Fruit fly (Drosophila melanogaster) whole organism, embryonic: Measurements from ENCODE around the gene Cbp20.
A peak's percentile ranks its signal among the peaks of the same experiment; 100 is the strongest.

Experiments
- Atf-2 ChIP-seq: fragments of 200-800 bp; sonication (Bioruptor generic); optimal IDR thresholded peaks from 2 replicates; lab custom pipeline; 2016; ENCODE audit warnings: missing biosample characterization, missing genetic modification characterization
- Awh ChIP-seq: fragments of 200-800 bp; sonication (Bioruptor generic); IDR thresholded peaks from 2 replicates; pipeline ENCODE4, ENCODE4 v1.3.6; 2022; ENCODE audit warnings: missing biosample characterization, missing genetic modification characterization
- CG13123 ChIP-seq: fragments of 200-800 bp; sonication (Bioruptor generic); optimal IDR thresholded peaks from 2 replicates; lab custom pipeline; 2016; ENCODE audit warnings: missing biosample characterization, missing genetic modification characterization
- CG14710 ChIP-seq: fragments of 200-800 bp; sonication (Bioruptor generic); optimal IDR thresholded peaks from 3 replicates; lab custom pipeline; 2019; ENCODE audit warnings: missing biosample characterization, mild to moderate bottlenecking, missing genetic modification characterization, moderate library complexity
- CG16863 ChIP-seq: fragments of 200-800 bp; sonication (Bioruptor generic); optimal IDR thresholded peaks from 3 replicates; lab custom pipeline; 2016; ENCODE audit warnings: missing biosample characterization, missing genetic modification characterization
- CG17385 ChIP-seq: fragments of 200-800 bp; sonication (Bioruptor generic); optimal IDR thresholded peaks from 3 replicates; lab custom pipeline; 2018; ENCODE audit warnings: missing biosample characterization, mild to moderate bottlenecking, missing genetic modification characterization
- CG2120 ChIP-seq: fragments of 200-800 bp; sonication (Bioruptor generic); optimal IDR thresholded peaks from 3 replicates; lab custom pipeline; 2016; ENCODE audit warnings: missing biosample characterization, missing genetic modification characterization
- CG2712 ChIP-seq: fragments of 200-800 bp; optimal IDR thresholded peaks from 3 replicates; lab custom pipeline; 2019; ENCODE audit warnings: missing biosample characterization, mild to moderate bottlenecking, missing genetic modification characterization, moderate library complexity
- CG3163 ChIP-seq: fragments of 200-800 bp; sonication (Bioruptor generic); optimal IDR thresholded peaks from 3 replicates; lab custom pipeline; 2016; ENCODE audit warnings: missing biosample characterization, missing genetic modification characterization
- CG3838 ChIP-seq: fragments of 200-800 bp; sonication (Bioruptor generic); optimal IDR thresholded peaks from 3 replicates; lab custom pipeline; 2016; ENCODE audit warnings: missing biosample characterization, missing genetic modification characterization
- CG4730 ChIP-seq: fragments of 200-800 bp; sonication (Bioruptor generic); IDR thresholded peaks from 2 replicates; pipeline ENCODE4 v1.3.6; 2022; ENCODE audit warnings: missing biosample characterization, missing genetic modification characterization
- CG6272 ChIP-seq: fragments of 200-800 bp; sonication (Bioruptor generic); IDR thresholded peaks from 2 replicates; pipeline ENCODE4 v1.3.6; 2022; ENCODE audit warnings: missing biosample characterization, missing genetic modification characterization
- CG6683 ChIP-seq: fragments of 200-800 bp; sonication (Bioruptor generic); optimal IDR thresholded peaks from 2 replicates; lab custom pipeline; 2017; ENCODE audit warnings: missing biosample characterization, mild to moderate bottlenecking, missing genetic modification characterization, missing genetic modification reagents
- CG7271 ChIP-seq: fragments of 200-800 bp; sonication (Bioruptor generic); optimal IDR thresholded peaks from 2 replicates; lab custom pipeline; 2018; ENCODE audit warnings: missing biosample characterization, mild to moderate bottlenecking, missing genetic modification characterization, moderate library complexity
- CG7372 ChIP-seq: fragments of 200-800 bp; sonication (Bioruptor generic); IDR thresholded peaks from 2 replicates; pipeline ENCODE4 v1.3.6; 2022; ENCODE audit warnings: missing biosample characterization, missing genetic modification characterization
- CG7963 ChIP-seq: fragments of 200-800 bp; sonication (Bioruptor generic); IDR thresholded peaks from 3 replicates; pipeline ENCODE4 v1.3.6; 2022; ENCODE audit warnings: missing biosample characterization, missing genetic modification characterization; ENCODE audit not compliant: partially characterized antibody
- CG8924 ChIP-seq: fragments of 200-800 bp; optimal IDR thresholded peaks from 3 replicates; lab custom pipeline; 2019; ENCODE audit warnings: missing biosample characterization, mild to moderate bottlenecking, missing genetic modification characterization, moderate library complexity
- CG9609 ChIP-seq: fragments of 200-800 bp; sonication (Bioruptor generic); optimal IDR thresholded peaks from 3 replicates; lab custom pipeline; 2016; ENCODE audit warnings: missing biosample characterization, missing genetic modification characterization
- CG9797 ChIP-seq: fragments of 200-800 bp; sonication (Bioruptor generic); optimal IDR thresholded peaks from 3 replicates; lab custom pipeline; 2018; ENCODE audit warnings: missing biosample characterization, mild to moderate bottlenecking, missing genetic modification characterization
- CG9817 ChIP-seq: fragments of 200-800 bp; sonication (Bioruptor generic); optimal IDR thresholded peaks from 2 replicates; lab custom pipeline; 2018; ENCODE audit warnings: missing biosample characterization, mild to moderate bottlenecking, missing genetic modification characterization, moderate library complexity
- CHES-1-like ChIP-seq: fragments of 200-800 bp; sonication (Bioruptor generic); optimal IDR thresholded peaks from 2 replicates; lab custom pipeline; 2016; ENCODE audit warnings: missing biosample characterization, missing genetic modification characterization
- D19A ChIP-seq: fragments of 200-800 bp; optimal IDR thresholded peaks from 3 replicates; lab custom pipeline; 2019; ENCODE audit warnings: missing biosample characterization, mild to moderate bottlenecking, missing genetic modification characterization, moderate library complexity
- Eip74EF ChIP-seq, 2 experiments: fragments of 200-800 bp in 1 of 2; fragments of >200 bp in 1 of 2; sonication (Bioruptor generic) in 1 of 2; optimal IDR thresholded peaks; 2 replicates each; lab custom pipeline; 2017 to 2019; ENCODE audit warnings: missing biosample characterization in 2 of 2, missing genetic modification characterization in 2 of 2, mild to moderate bottlenecking in 1 of 2, moderate library complexity in 1 of 2
- H2.0 ChIP-seq: fragments of 200-800 bp; sonication (Bioruptor generic); IDR thresholded peaks from 2 replicates; pipeline ENCODE4 v1.3.6; 2022; ENCODE audit warnings: missing biosample characterization, missing genetic modification characterization
- Lpt ChIP-seq: fragments of >200 bp; optimal IDR thresholded peaks from 2 replicates; lab custom pipeline; 2018; ENCODE audit warnings: missing biosample characterization, missing genetic modification characterization
- Nf-YA ChIP-seq: fragments of 200-800 bp; sonication (Bioruptor generic); IDR thresholded peaks from 2 replicates; pipeline ENCODE4 v1.3.6; 2022; ENCODE audit warnings: missing biosample characterization, missing genetic modification characterization
- PHDP ChIP-seq: fragments of 200-800 bp; sonication (Bioruptor generic); optimal IDR thresholded peaks from 3 replicates; lab custom pipeline; 2018; ENCODE audit warnings: missing biosample characterization, mild to moderate bottlenecking, missing genetic modification characterization, moderate library complexity
- Usf ChIP-seq: fragments of 200-800 bp; sonication (Bioruptor generic); optimal IDR thresholded peaks from 2 replicates; lab custom pipeline; 2017; ENCODE audit warnings: missing genotype, missing biosample characterization, missing genetic modification characterization
- YL-1 ChIP-seq: fragments of 200-800 bp; sonication (Bioruptor generic); optimal IDR thresholded peaks from 3 replicates; lab custom pipeline; 2017; ENCODE audit warnings: missing biosample characterization, mild to moderate bottlenecking, missing genetic modification characterization
- abd-A ChIP-seq: fragments of 200-800 bp; sonication (Bioruptor generic); optimal IDR thresholded peaks from 3 replicates; lab custom pipeline; 2019; ENCODE audit warnings: missing biosample characterization, mild to moderate bottlenecking, missing genetic modification characterization, moderate library complexity
- amos ChIP-seq: fragments of 200-800 bp; sonication (Bioruptor generic); IDR thresholded peaks from 2 replicates; pipeline ENCODE4 v1.3.6; 2022; ENCODE audit warnings: missing biosample characterization, missing genetic modification characterization; ENCODE audit not compliant: partially characterized antibody
- az2 ChIP-seq: fragments of 200-800 bp; sonication (Bioruptor generic); optimal IDR thresholded peaks from 3 replicates; lab custom pipeline; 2016; ENCODE audit warnings: missing biosample characterization, missing genetic modification characterization
- cwo ChIP-seq: fragments of 200-800 bp; sonication (Bioruptor generic); optimal IDR thresholded peaks from 3 replicates; lab custom pipeline; 2017; ENCODE audit warnings: missing biosample characterization, missing genetic modification characterization, mild to moderate bottlenecking, moderate library complexity, missing genetic modification reagents
- dimm ChIP-seq: fragments of 200-800 bp; sonication (Bioruptor generic); IDR thresholded peaks from 2 replicates; pipeline ENCODE4 v1.3.6; 2022; ENCODE audit warnings: missing biosample characterization, missing genetic modification characterization
- dmrt11E ChIP-seq: fragments of 200-800 bp; sonication (Bioruptor generic); optimal IDR thresholded peaks from 3 replicates; lab custom pipeline; 2018; ENCODE audit warnings: missing biosample characterization, mild to moderate bottlenecking, missing genetic modification characterization, moderate library complexity
- grau ChIP-seq: fragments of 200-800 bp; optimal IDR thresholded peaks from 3 replicates; lab custom pipeline; 2019; ENCODE audit warnings: missing biosample characterization, mild to moderate bottlenecking, missing genetic modification characterization, moderate library complexity
- jigr1 ChIP-seq: fragments of 200-800 bp; sonication (Bioruptor generic); IDR thresholded peaks from 3 replicates; pipeline ENCODE4 v1.3.6; 2022; ENCODE audit warnings: missing biosample characterization, missing genetic modification characterization
- mirr ChIP-seq: fragments of 200-800 bp; sonication (Bioruptor generic); optimal IDR thresholded peaks from 3 replicates; lab custom pipeline; 2018; ENCODE audit warnings: missing biosample characterization, mild to moderate bottlenecking, missing genetic modification characterization
- mld ChIP-seq: fragments of 200-800 bp; sonication (Bioruptor generic); IDR thresholded peaks from 3 replicates; pipeline ENCODE4 v1.3.6; 2022; ENCODE audit warnings: missing biosample characterization, missing genetic modification characterization; ENCODE audit not compliant: partially characterized antibody
- nau ChIP-seq: fragments of 200-800 bp; sonication (Bioruptor generic); optimal IDR thresholded peaks from 3 replicates; lab custom pipeline; 2017; ENCODE audit warnings: missing biosample characterization, mild to moderate bottlenecking, missing genetic modification characterization, missing genetic modification reagents
- nmo ChIP-seq: fragments of 200-800 bp; sonication (Bioruptor generic); optimal IDR thresholded peaks from 2 replicates; lab custom pipeline; 2018; ENCODE audit warnings: missing biosample characterization, mild to moderate bottlenecking, missing genetic modification characterization, moderate library complexity
- phol ChIP-seq: fragments of 200-800 bp; sonication (Bioruptor generic); optimal IDR thresholded peaks from 3 replicates; lab custom pipeline; 2018; ENCODE audit warnings: missing biosample characterization, mild to moderate bottlenecking, missing genetic modification characterization, moderate library complexity
- ranshi ChIP-seq: fragments of 200-800 bp; sonication (Bioruptor generic); IDR thresholded peaks from 2 replicates; pipeline ENCODE4 v1.3.6; 2022; ENCODE audit warnings: missing biosample characterization, missing genetic modification characterization
- rib ChIP-seq: fragments of 200-800 bp; sonication (Bioruptor generic); IDR thresholded peaks from 2 replicates; pipeline ENCODE4 v1.3.6; 2022; ENCODE audit warnings: missing biosample characterization, missing genetic modification characterization
- run ChIP-seq: fragments of 200-800 bp; sonication (Bioruptor generic); optimal IDR thresholded peaks from 3 replicates; lab custom pipeline; 2018; ENCODE audit warnings: missing biosample characterization, mild to moderate bottlenecking, missing genetic modification characterization
- shn ChIP-seq: fragments of 200-800 bp; sonication (Bioruptor generic); optimal IDR thresholded peaks from 3 replicates; lab custom pipeline; 2016; ENCODE audit warnings: missing biosample characterization, missing genetic modification characterization
- tna ChIP-seq: fragments of 200-800 bp; sonication (Bioruptor generic); IDR thresholded peaks from 2 replicates; pipeline ENCODE4 v1.3.6; 2022; ENCODE audit warnings: missing biosample characterization, missing genetic modification characterization; ENCODE audit not compliant: partially characterized antibody
- tup ChIP-seq: fragments of 200-800 bp; sonication (Bioruptor generic); optimal IDR thresholded peaks from 2 replicates; lab custom pipeline; 2016; ENCODE audit warnings: missing biosample characterization, mild to moderate bottlenecking, missing genetic modification characterization, moderate library complexity
- vnd ChIP-seq: fragments of 200-800 bp; sonication (Bioruptor generic); IDR thresholded peaks from 3 replicates; pipeline ENCODE4 v1.3.6; 2022; ENCODE audit warnings: missing biosample characterization, missing genetic modification characterization; ENCODE audit not compliant: partially characterized antibody

Gene Cbp20

dm6 chr3R:18167416-18168237, 3.2 kb downstream of the Cbp20 start, which contains the start of gene wrd (continued):
- TF ChIP-seq CG7963 (GFP tag; lab: Robert Waterston, UW) (no peak), shn (GFP tag; lab: Kevin White, UChicago) (no peak), nau (GFP tag; lab: Kevin White, UChicago) (peak; percentile 6), CG17385 (peak; percentile 22), vnd (GFP tag; lab: Robert Waterston, UW) (no peak), CG9797 (GFP tag; lab: Kevin White, UChicago) (no peak), CG2712 (tag; lab: Kevin White, UChicago) (peak; percentile 27), CG13123 (GFP tag; lab: Kevin White, UChicago) (no peak), Atf-2 (GFP tag; lab: Kevin White, UChicago) (no peak), CG3163 (GFP tag; lab: Kevin White, UChicago) (no peak), mirr (GFP tag; lab: Kevin White, UChicago) (no peak), CG16863 (GFP tag; lab: Kevin White, UChicago) (no peak), tup (GFP tag; lab: Kevin White, UChicago) (no peak), CG6683 (GFP tag; lab: Kevin White, UChicago) (no peak), cwo (GFP tag; lab: Kevin White, UChicago) (no peak), abd-A (tag; lab: Kevin White, UChicago) (peak; percentile 49), CG4730 (GFP tag; lab: Robert Waterston, UW) (no peak), Eip74EF (GFP tag; optimal IDR thresholded peaks at IDR 0.05; lab: Kevin White, UChicago) (no peak), nmo (GFP tag; lab: Kevin White, UChicago) (peak; percentile 38), CG9609 (no peak), CG2120 (GFP tag; lab: Kevin White, UChicago) (peak; percentile 38), CG3838 (no peak), CG6272 (GFP tag; lab: Robert Waterston, UW) (no peak), az2 (no peak), dimm (GFP tag; lab: Robert Waterston, UW) (no peak), Nf-YA (no peak), Awh (no peak), CG14710 (peak; percentile 33), D19A (tag; lab: Kevin White, UChicago) (peak; percentile 2), jigr1 (no peak), run (tag; lab: Kevin White, UChicago) (no peak), H2.0 (GFP tag; lab: Robert Waterston, UW) (no peak), YL-1 (GFP tag; lab: Kevin White, UChicago) (no peak), Usf (GFP tag; lab: Kevin White, UChicago) (no peak), CG9817 (tag; lab: Kevin White, UChicago) (no peak), CHES-1-like (no peak), grau (tag; lab: Kevin White, UChicago) (peak; percentile 33), Lpt (no peak), CG7372 (GFP tag; lab: Robert Waterston, UW) (no peak), ranshi (GFP tag; lab: Robert Waterston, UW) (no peak), mld (no peak), rib (peak; percentile 81; the same call in 1 of the 2 replicates), phol (tag; lab: Kevin White, UChicago) (peak; percentile 16), amos (peak; percentile 17; the same call in 1 of the 2 replicates), dmrt11E (peak; percentile 42), tna (GFP tag; lab: Robert Waterston, UW) (no peak), CG7271 (no peak), PHDP (tag; lab: Kevin White, UChicago) (no peak), CG8924 (peak; percentile 36)
